Worm (Caenorhabditis elegans) whole organism, young adult: ENCODE results near the gene tag-329.

ENCODE experiments used
- F22D6.2 ChIP-seq: sonication (generic microtip); optimal IDR thresholded peaks from 2 replicates; lab custom pipeline; 2016; ENCODE audit warnings: mild to moderate bottlenecking, missing genetic modification characterization, missing compliant biosample characterization
- F37B4.10 ChIP-seq: fragments of 200-800 bp; sonication (Bioruptor generic); IDR thresholded peaks from 2 replicates; pipeline ENCODE4 v1.3.6; 2022; ENCODE audit warnings: missing genetic modification characterization, missing compliant biosample characterization
- F49E8.2 ChIP-seq: sonication (generic microtip); optimal IDR thresholded peaks from 3 replicates; lab custom pipeline; 2017; ENCODE audit warnings: missing genetic modification characterization, mild to moderate bottlenecking, missing compliant biosample characterization, antibody characterized with exemption, moderate library complexity; ENCODE audit not compliant: insufficient read depth
- F52B5.7 ChIP-seq: sonication (generic microtip); optimal IDR thresholded peaks from 2 replicates; lab custom pipeline; 2016; ENCODE audit warnings: mild to moderate bottlenecking, missing genetic modification characterization, missing compliant biosample characterization
- K11D2.4 ChIP-seq: fragments of 200-800 bp; sonication (Bioruptor generic); IDR thresholded peaks from 2 replicates; pipeline ENCODE4 v1.3.6; 2022; ENCODE audit warnings: missing genetic modification reagents, missing genetic modification characterization, missing compliant biosample characterization
- T07F8.4 ChIP-seq: sonication (generic microtip); optimal IDR thresholded peaks from 2 replicates; lab custom pipeline; 2016; ENCODE audit warnings: mild to moderate bottlenecking, missing genetic modification characterization, moderate library complexity, missing compliant biosample characterization
- akir-1 ChIP-seq: fragments of 200-800 bp; sonication (Bioruptor generic); optimal IDR thresholded peaks from 2 replicates; lab custom pipeline; 2018; ENCODE audit warnings: mild to moderate bottlenecking, missing genetic modification characterization, moderate library complexity, missing compliant biosample characterization
- aptf-2 ChIP-seq: fragments of 200-800 bp; sonication (Bioruptor generic); conservative IDR thresholded peaks from 2 replicates; pipeline ENCODE4 v1.3.6; 2022; ENCODE audit warnings: missing genetic modification reagents, missing genetic modification characterization, missing compliant biosample characterization
- aptf-3 ChIP-seq: fragments of 200-800 bp; sonication (Bioruptor generic); IDR thresholded peaks from 2 replicates; pipeline ENCODE4 v1.3.6; 2022; ENCODE audit warnings: missing genetic modification characterization, missing compliant biosample characterization
- attf-3 ChIP-seq: fragments of 200-800 bp; sonication (Bioruptor generic); conservative IDR thresholded peaks from 2 replicates; pipeline ENCODE4 v1.3.6; 2022; ENCODE audit warnings: missing genetic modification reagents, missing genetic modification characterization, missing compliant biosample characterization
- bed-2 ChIP-seq: fragments of 200-800 bp; sonication (Bioruptor generic); IDR thresholded peaks from 2 replicates; pipeline ENCODE4 v1.3.6; 2022; ENCODE audit warnings: missing genetic modification reagents, missing genetic modification characterization, missing compliant biosample characterization
- ceh-40 ChIP-seq: fragments of 200-800 bp; sonication (Bioruptor generic); IDR thresholded peaks from 2 replicates; pipeline ENCODE4 v1.3.6; 2022; ENCODE audit warnings: missing genetic modification characterization, missing compliant biosample characterization
- ceh-58 ChIP-seq: fragments of 200-800 bp; sonication (Bioruptor generic); IDR thresholded peaks from 2 replicates; pipeline ENCODE4 v1.3.6; 2022; ENCODE audit warnings: missing genetic modification characterization, missing compliant biosample characterization
- ceh-79 ChIP-seq: sonication (generic microtip); optimal IDR thresholded peaks from 2 replicates; lab custom pipeline; 2017; ENCODE audit warnings: mild to moderate bottlenecking, missing genetic modification characterization, missing compliant biosample characterization
- ceh-91 ChIP-seq: fragments of 200-800 bp; sonication (Bioruptor generic); IDR thresholded peaks from 2 replicates; pipeline ENCODE4 v1.3.6; 2022; ENCODE audit warnings: missing genetic modification reagents, missing genetic modification characterization, missing compliant biosample characterization
- dpff-1 ChIP-seq: sonication (generic microtip); optimal IDR thresholded peaks from 2 replicates; lab custom pipeline; 2017; ENCODE audit warnings: mild to moderate bottlenecking, missing genetic modification characterization, missing compliant biosample characterization
- egl-44 ChIP-seq: fragments of 200-800 bp; sonication (Bioruptor generic); IDR thresholded peaks from 2 replicates; pipeline ENCODE4 v1.3.6; 2022; ENCODE audit warnings: missing genetic modification reagents, missing genetic modification characterization, missing compliant biosample characterization
- egrh-3 ChIP-seq: fragments of 200-800 bp; sonication (Bioruptor generic); IDR thresholded peaks from 2 replicates; pipeline ENCODE4 v1.3.6; 2022; ENCODE audit warnings: missing genetic modification reagents, missing genetic modification characterization, missing compliant biosample characterization
- ets-4 ChIP-seq: fragments of 200-800 bp; sonication (Bioruptor generic); optimal IDR thresholded peaks from 2 replicates; lab custom pipeline; 2018; ENCODE audit warnings: mild to moderate bottlenecking, missing genetic modification characterization, missing compliant biosample characterization
- him-1 ChIP-seq: sonication (generic microtip); optimal IDR thresholded peaks from 2 replicates; lab custom pipeline; 2016; ENCODE audit warnings: missing genotype, missing genetic modification reagents, missing genetic modification characterization, missing compliant biosample characterization
- hlh-12 ChIP-seq: sonication (generic microtip); optimal IDR thresholded peaks from 2 replicates; lab custom pipeline; 2016; ENCODE audit warnings: missing genetic modification characterization, missing compliant biosample characterization
- hrde-1 ChIP-seq: sonication (generic microtip); optimal IDR thresholded peaks from 2 replicates; lab custom pipeline; 2016; ENCODE audit warnings: missing genetic modification characterization, mild to moderate bottlenecking, missing compliant biosample characterization, moderate library complexity, missing genotype, missing genetic modification reagents, borderline replicate concordance
- hsf-1 ChIP-seq: fragments of 200-800 bp; sonication (Bioruptor generic); IDR thresholded peaks from 2 replicates; pipeline ENCODE4 v1.3.6; 2022; ENCODE audit warnings: missing genetic modification reagents, missing genetic modification characterization, missing compliant biosample characterization
- let-526 ChIP-seq: fragments of 200-800 bp; sonication (Bioruptor generic); IDR thresholded peaks from 2 replicates; pipeline ENCODE4 v1.3.6; 2022; ENCODE audit warnings: missing genetic modification reagents, missing genetic modification characterization, missing compliant biosample characterization
- lir-1 ChIP-seq: fragments of 200-800 bp; sonication (Bioruptor generic); conservative IDR thresholded peaks from 2 replicates; pipeline ENCODE4 v1.3.6; 2022; ENCODE audit warnings: missing genetic modification reagents, missing genetic modification characterization, missing compliant biosample characterization
- lsl-1 ChIP-seq: fragments of 200-800 bp; sonication (Bioruptor generic); optimal IDR thresholded peaks from 2 replicates; lab custom pipeline; 2018; ENCODE audit warnings: mild to moderate bottlenecking, missing genetic modification characterization, moderate library complexity, missing compliant biosample characterization
- lsy-27 ChIP-seq: sonication (generic microtip); optimal IDR thresholded peaks from 2 replicates; lab custom pipeline; 2017; ENCODE audit warnings: missing genetic modification characterization, mild to moderate bottlenecking, missing compliant biosample characterization, antibody characterized with exemption, missing genotype, borderline replicate concordance; ENCODE audit not compliant: insufficient read depth
- madf-10 ChIP-seq: sonication (generic microtip); optimal IDR thresholded peaks from 2 replicates; lab custom pipeline; 2016; ENCODE audit warnings: mild to moderate bottlenecking, missing genetic modification characterization, missing compliant biosample characterization
- mel-28 ChIP-seq: sonication (generic microtip); optimal IDR thresholded peaks from 2 replicates; lab custom pipeline; 2016; ENCODE audit warnings: borderline replicate concordance, mild to moderate bottlenecking, missing genetic modification characterization, missing compliant biosample characterization
- mxl-1 ChIP-seq: sonication (generic microtip); optimal IDR thresholded peaks from 2 replicates; lab custom pipeline; 2016; ENCODE audit warnings: missing genetic modification characterization, missing compliant biosample characterization
- nfya-1 ChIP-seq: sonication (generic microtip); optimal IDR thresholded peaks from 2 replicates; lab custom pipeline; 2017; ENCODE audit warnings: antibody characterized with exemption, missing compliant biosample characterization, missing genetic modification characterization, borderline replicate concordance; ENCODE audit not compliant: insufficient read depth
- nfya-2 ChIP-seq: fragments of 200-800 bp; sonication (Bioruptor generic); IDR thresholded peaks from 2 replicates; pipeline ENCODE4 v1.3.6; 2022; ENCODE audit warnings: missing genetic modification reagents, missing genetic modification characterization, missing compliant biosample characterization
- nhr-179 ChIP-seq: sonication (generic microtip); optimal IDR thresholded peaks from 2 replicates; lab custom pipeline; 2016; ENCODE audit warnings: mild to moderate bottlenecking, missing genetic modification characterization, missing compliant biosample characterization
- nhr-27 ChIP-seq: fragments of 200-800 bp; sonication (Bioruptor generic); optimal IDR thresholded peaks from 2 replicates; lab custom pipeline; 2018; ENCODE audit warnings: mild to moderate bottlenecking, missing genetic modification characterization, moderate library complexity, missing compliant biosample characterization
- nhr-90 ChIP-seq: sonication (generic microtip); optimal IDR thresholded peaks from 2 replicates; lab custom pipeline; 2016; ENCODE audit warnings: missing genotype, mild to moderate bottlenecking, missing genetic modification characterization, missing compliant biosample characterization
- pha-4 ChIP-seq: fragments of 150-350 bp; sonication (generic microtip); optimal IDR thresholded peaks from 2 replicates; lab custom pipeline; 2014; ENCODE audit warnings: missing biosample characterization, missing genetic modification reagents, missing genetic modification characterization
- rcor-1 ChIP-seq: fragments of 200-800 bp; sonication (Bioruptor generic); IDR thresholded peaks from 2 replicates; pipeline ENCODE4 v1.3.6; 2022; ENCODE audit warnings: missing genetic modification reagents, missing genetic modification characterization, missing compliant biosample characterization
- sea-2 ChIP-seq: fragments of 200-800 bp; sonication (Bioruptor generic); IDR thresholded peaks from 2 replicates; pipeline ENCODE4 v1.3.6; 2022; ENCODE audit warnings: missing genetic modification characterization, missing compliant biosample characterization
- snpc-4 ChIP-seq, 5 experiments: fragments of 150-350 bp in 1 of 5; sonication (generic microtip) in 4 of 5; optimal IDR thresholded peaks; 2 replicates each; lab custom pipeline; 2014 to 2018; ENCODE audit warnings: missing genetic modification characterization in 5 of 5, missing biosample characterization in 3 of 5, antibody characterized with exemption in 2 of 5, mild to moderate bottlenecking in 2 of 5, missing compliant biosample characterization in 2 of 5, missing genotype in 2 of 5, moderate library complexity in 2 of 5, missing genetic modification reagents in 1 of 5
- tbx-9 ChIP-seq: sonication (generic microtip); optimal IDR thresholded peaks from 2 replicates; lab custom pipeline; 2016; ENCODE audit warnings: borderline replicate concordance, missing genetic modification characterization, inconsistent platforms, missing compliant biosample characterization
- tlf-1 ChIP-seq: fragments of 200-800 bp; sonication (Bioruptor generic); optimal IDR thresholded peaks from 2 replicates; lab custom pipeline; 2018; ENCODE audit warnings: mild to moderate bottlenecking, missing genetic modification characterization, missing compliant biosample characterization
- unc-62 ChIP-seq: fragments of 150-350 bp; optimal IDR thresholded peaks from 2 replicates; lab custom pipeline; 2014; ENCODE audit warnings: missing biosample characterization, missing genetic modification reagents, missing genetic modification characterization
- zfh-2 ChIP-seq: fragments of 200-800 bp; sonication (Bioruptor generic); conservative IDR thresholded peaks from 2 replicates; pipeline ENCODE4 v1.3.6; 2022; ENCODE audit warnings: missing genetic modification reagents, missing genetic modification characterization, missing compliant biosample characterization

The tag-329 gene

ce11 chrV:9536505-9536904, 1.8 kb downstream of the tag-329 start, which contains the start of gene C50F4.4 (continued):
- no peak for TF ChIP-seq sea-2
- TF ChIP-seq madf-10 (tag; lab: Kevin White, UChicago), result no peak
- peak; percentile 80 for TF ChIP-seq lsl-1 (GFP tag; lab: Kevin White, UChicago)
- no peak for TF ChIP-seq nfya-2 (GFP tag; lab: Robert Waterston, UW)
- TF ChIP-seq nfya-1 (tag; lab: Kevin White, UChicago), result no peak
- TF ChIP-seq lir-1 (GFP tag; lab: Robert Waterston, UW), result no peak
- TF ChIP-seq pha-4 (tag; lab: Kevin White, UChicago), result no peak
- TF ChIP-seq ceh-58 (GFP tag; lab: Robert Waterston, UW), result no peak
- peak; percentile 43 for TF ChIP-seq rcor-1 (GFP tag; lab: Robert Waterston, UW)
- TF ChIP-seq him-1 (tag; lab: Kevin White, UChicago), result peak; percentile 50
- no peak for TF ChIP-seq F22D6.2 (tag; lab: Kevin White, UChicago)
- TF ChIP-seq hsf-1 (GFP tag; lab: Robert Waterston, UW), result no peak
- no peak for TF ChIP-seq dpff-1
- no peak for TF ChIP-seq tbx-9
- TF ChIP-seq lsy-27 (tag; lab: Kevin White, UChicago), result no peak
- 0 out of 2 replicates have a peak, but pooled peaks have one; percentile 45 for TF ChIP-seq ceh-91
- TF ChIP-seq ets-4, result no peak
- no peak for TF ChIP-seq F52B5.7 (tag; lab: Kevin White, UChicago)
- TF ChIP-seq egrh-3 (GFP tag; lab: Robert Waterston, UW), result no peak
- no peak for TF ChIP-seq aptf-3 (GFP tag; lab: Robert Waterston, UW)
- no peak for TF ChIP-seq egl-44 (GFP tag; lab: Robert Waterston, UW)
- TF ChIP-seq aptf-2 (GFP tag; lab: Robert Waterston, UW), result no peak
- no peak for TF ChIP-seq unc-62
- peak; percentile 45 for TF ChIP-seq F49E8.2 (tag; lab: Kevin White, UChicago)
- TF ChIP-seq mel-28 (tag; lab: Kevin White, UChicago), result no peak
- peak; percentile 58; the same call in 1 of the 2 replicates for TF ChIP-seq K11D2.4 (GFP tag; lab: Robert Waterston, UW)
- TF ChIP-seq nhr-179 (tag; lab: Kevin White, UChicago), result no peak
- TF ChIP-seq F37B4.10 (GFP tag; lab: Robert Waterston, UW), result no peak

ce11 chrV:9539638-9540037, 4.9 kb downstream of the tag-329 start, which contains the start of gene C50F4.12:
Gene C50F4.12, minus strand, starts transcription at chrV:9539738.
- TF ChIP-seq bed-2 (no peak), hlh-12 (no peak), mxl-1 (no peak), hrde-1 (tag; lab: Kevin White, UChicago) (no peak), zfh-2 (GFP tag; lab: Robert Waterston, UW) (no peak), ceh-79 (no peak), nhr-90 (tag; lab: Kevin White, UChicago) (no peak), nhr-27 (tag; lab: Kevin White, UChicago) (no peak), egrh-3 (GFP tag; lab: Robert Waterston, UW) (no peak), snpc-4 (GFP tag; optimal IDR thresholded peaks at IDR 0.05; lab: Kevin White, UChicago) (no peak), snpc-4 (tag; optimal IDR thresholded peaks at IDR 0.05; lab: Kevin White, UChicago) (no peak), T07F8.4 (tag; lab: Kevin White, UChicago) (no peak), tlf-1 (GFP tag; lab: Kevin White, UChicago) (no peak), ceh-40 (no peak), let-526 (GFP tag; lab: Robert Waterston, UW) (no peak), attf-3 (GFP tag; lab: Robert Waterston, UW) (no peak), akir-1 (GFP tag; lab: Kevin White, UChicago) (no peak), tbx-9 (no peak), sea-2 (no peak)
